Worm (Caenorhabditis elegans): ENCODE measurements around the gene F58H1.7.

F58H1.7 gene

ce11 chrV:11982309-11982708 is 17.7 kb upstream of the F58H1.7 start, which contains the start of gene rpt-1:
Gene rpt-1, minus strand, starts transcription at chrV:11982397.
- TF ChIP-seq lin-11 (tag; optimal IDR thresholded peaks at IDR 0.05) (peak; percentile 24), nhr-237 (tag; optimal IDR thresholded peaks at IDR 0.05) (no peak), F13H6.1 (tag; optimal IDR thresholded peaks at IDR 0.05) (peak; percentile 26), unc-55 (GFP tag; optimal IDR thresholded peaks at IDR 0.05) (peak; percentile 80), snpc-4 (tag; optimal IDR thresholded peaks at IDR 0.05) (peak; percentile 92), ztf-4 (tag; optimal IDR thresholded peaks at IDR 0.05) (peak; percentile 10), alr-1 (tag; optimal IDR thresholded peaks at IDR 0.05) (no peak), lin-13 (GFP tag; optimal IDR thresholded peaks at IDR 0.05) (peak; percentile 54), fos-1 (tag; optimal IDR thresholded peaks at IDR 0.05) (peak; percentile 37), lsy-2 (tag; optimal IDR thresholded peaks at IDR 0.05) (peak; percentile 35 to 77), ztf-11 (tag; optimal IDR thresholded peaks at IDR 0.05) (no peak), crh-2 (tag; optimal IDR thresholded peaks at IDR 0.05) (peak; percentile 50), unc-39 (tag; optimal IDR thresholded peaks at IDR 0.05) (no peak), skn-1 (tag; optimal IDR thresholded peaks at IDR 0.05) (peak; percentile 82), sma-3 (GFP tag; optimal IDR thresholded peaks at IDR 0.05) (peak; percentile 70), nhr-25 (tag; optimal IDR thresholded peaks at IDR 0.05) (peak; percentile 56), elt-1 (tag; optimal IDR thresholded peaks at IDR 0.05) (no peak), C34F6.9 (tag; optimal IDR thresholded peaks at IDR 0.05) (peak; percentile 88), nhr-129 (tag; optimal IDR thresholded peaks at IDR 0.05) (peak; percentile 50), nhr-21 (tag; optimal IDR thresholded peaks at IDR 0.05) (peak; percentile 33), sem-4 (tag; optimal IDR thresholded peaks at IDR 0.05) (peak; percentile 15), gmeb-1 (tag; optimal IDR thresholded peaks at IDR 0.05) (peak; percentile 90), sma-9 (GFP tag; optimal IDR thresholded peaks at IDR 0.05) (peak; percentile 65), sma-9 (tag; optimal IDR thresholded peaks at IDR 0.05) (no peak), ama-1 (optimal IDR thresholded peaks at IDR 0.05) (peak; percentile 49)

- TF ChIP-seq ceh-82 (tag; optimal IDR thresholded peaks at IDR 0.05): peak; percentile 83
- no peak for TF ChIP-seq alr-1 (tag; optimal IDR thresholded peaks at IDR 0.05)
- peak; percentile 56 for TF ChIP-seq nhr-10 (tag; optimal IDR thresholded peaks at IDR 0.05)
- peak; percentile 78 for TF ChIP-seq nhr-77 (tag; optimal IDR thresholded peaks at IDR 0.05)
- TF ChIP-seq lsy-2 (tag; optimal IDR thresholded peaks at IDR 0.05): peak; percentile 86 to 91
- peak; percentile 60 for TF ChIP-seq ceh-16 (tag; optimal IDR thresholded peaks at IDR 0.05)
- TF ChIP-seq skn-1 (tag; optimal IDR thresholded peaks at IDR 0.05): no peak
- TF ChIP-seq mbf-1 (tag; optimal IDR thresholded peaks at IDR 0.05): no peak
- peak; percentile 80 to 86 for TF ChIP-seq mdl-1 (tag; optimal IDR thresholded peaks at IDR 0.05)
- no peak for TF ChIP-seq elt-3 (tag; optimal IDR thresholded peaks at IDR 0.05)
- TF ChIP-seq nhr-11 (tag; optimal IDR thresholded peaks at IDR 0.05): peak; percentile 75
- peak; percentile 93 for TF ChIP-seq F13H6.1 (tag; optimal IDR thresholded peaks at IDR 0.05)
- TF ChIP-seq lin-13 (GFP tag; optimal IDR thresholded peaks at IDR 0.05): peak; percentile 94
- TF ChIP-seq peb-1 (tag; optimal IDR thresholded peaks at IDR 0.05): peak; percentile 76
- TF ChIP-seq nhr-12 (tag; optimal IDR thresholded peaks at IDR 0.05): no peak
- TF ChIP-seq nhr-6 (tag; optimal IDR thresholded peaks at IDR 0.05): no peak
- peak; percentile 93 for TF ChIP-seq lin-11 (tag; optimal IDR thresholded peaks at IDR 0.05)
- TF ChIP-seq ztf-11 (tag; optimal IDR thresholded peaks at IDR 0.05): peak; percentile 11
- peak; percentile 96 for TF ChIP-seq crh-2 (tag; optimal IDR thresholded peaks at IDR 0.05)
- TF ChIP-seq gmeb-1 (tag; optimal IDR thresholded peaks at IDR 0.05): peak; percentile 89
- TF ChIP-seq unc-62 (GFP tag; optimal IDR thresholded peaks at IDR 0.05): no peak
- TF ChIP-seq blmp-1 (tag; optimal IDR thresholded peaks at IDR 0.05; ENCODE audit: insufficient read depth): peak; percentile 77
- TF ChIP-seq ama-1 (optimal IDR thresholded peaks at IDR 0.05): peak; percentile 95
- peak; percentile 91 for TF ChIP-seq zag-1 (tag; optimal IDR thresholded peaks at IDR 0.05)
- TF ChIP-seq ZK546.5 (tag; optimal IDR thresholded peaks at IDR 0.05): peak; percentile 49
- TF ChIP-seq sem-4 (tag; optimal IDR thresholded peaks at IDR 0.05): peak; percentile 86
- peak; percentile 92 for TF ChIP-seq C34F6.9 (tag; optimal IDR thresholded peaks at IDR 0.05)
- TF ChIP-seq R02D3.7 (tag; optimal IDR thresholded peaks at IDR 0.05): peak; percentile 29
- TF ChIP-seq lin-39 (tag; optimal IDR thresholded peaks at IDR 0.05): no peak
- TF ChIP-seq elt-1 (tag; optimal IDR thresholded peaks at IDR 0.05): no peak
- TF ChIP-seq Y55F3AM.14 (GFP tag; optimal IDR thresholded peaks at IDR 0.05): peak; percentile 90
- peak; percentile 84 for TF ChIP-seq ztf-4 (tag; optimal IDR thresholded peaks at IDR 0.05)
- peak; percentile 81 for TF ChIP-seq nhr-237 (tag; optimal IDR thresholded peaks at IDR 0.05)
- no peak for TF ChIP-seq aly-2 (tag; optimal IDR thresholded peaks at IDR 0.05)
- TF ChIP-seq nhr-21 (tag; optimal IDR thresholded peaks at IDR 0.05): peak; percentile 96
- TF ChIP-seq unc-39 (tag; optimal IDR thresholded peaks at IDR 0.05): no peak
- peak; percentile 79 for TF ChIP-seq egl-27 (tag; optimal IDR thresholded peaks at IDR 0.05)
- TF ChIP-seq unc-55 (GFP tag; optimal IDR thresholded peaks at IDR 0.05): peak; percentile 90
- no peak for TF ChIP-seq nhr-23 (tag; optimal IDR thresholded peaks at IDR 0.05)
- peak; percentile 96 for TF ChIP-seq sma-9 (GFP tag; optimal IDR thresholded peaks at IDR 0.05)
- TF ChIP-seq sma-9 (tag; optimal IDR thresholded peaks at IDR 0.05): no peak
- peak; percentile 90 for TF ChIP-seq fos-1 (tag; optimal IDR thresholded peaks at IDR 0.05)
- peak; percentile 84 for TF ChIP-seq nhr-25 (tag; optimal IDR thresholded peaks at IDR 0.05)
- TF ChIP-seq snpc-4 (tag; optimal IDR thresholded peaks at IDR 0.05): peak; percentile 100
- TF ChIP-seq mab-5 (tag; optimal IDR thresholded peaks at IDR 0.05): peak; percentile 80
- peak; percentile 95 for TF ChIP-seq sma-3 (GFP tag; optimal IDR thresholded peaks at IDR 0.05)
These were observed 15.3 kb upstream of the F58H1.7 start, which contains the start of gene snr-4 for ce11 chrV:11979673-11980561. Gene snr-4, minus strand, starts transcription at chrV:11979723.
